Fruit fly (Drosophila melanogaster): ENCODE results near the gene CG44227.
A peak's percentile ranks its signal among the peaks of the same experiment; 100 is the strongest.

- TF ChIP-seq hth (optimal IDR thresholded peaks at IDR 0.05) (no peak), CG10543 (GFP tag; optimal IDR thresholded peaks at IDR 0.05) (peak; percentile 1), onecut (GFP tag; IDR thresholded peaks at IDR 0.05) (no peak)
Observed at dm6 chr3R:8668024-8668856, 16.7 kb downstream of the CG44227 start.
